Worm (Caenorhabditis elegans): Measurements from ENCODE around the gene ZC239.6.

- no peak for TF ChIP-seq ama-1 (optimal IDR thresholded peaks at IDR 0.05)
- no peak for TF ChIP-seq ztf-11 (tag; optimal IDR thresholded peaks at IDR 0.05)
- peak; percentile 3 for TF ChIP-seq nhr-23 (tag; optimal IDR thresholded peaks at IDR 0.05)
- no peak for TF ChIP-seq jun-1 (tag; optimal IDR thresholded peaks at IDR 0.05)
These were observed at the start of gene ZC239.6 for ce11 chrII:3209251-3209650.
